Worm (Caenorhabditis elegans) whole organism, L4 larva: ENCODE measurements around the gene serp-1.2.

Source experiments
- D1046.2 ChIP-seq: fragments of 200-800 bp; sonication (Bioruptor generic); IDR thresholded peaks from 2 replicates; pipeline ENCODE4 v1.3.6; 2022; ENCODE audit warnings: missing genetic modification characterization, missing compliant biosample characterization
- F37D6.2 ChIP-seq: sonication (generic microtip); optimal IDR thresholded peaks from 2 replicates; lab custom pipeline; 2016; ENCODE audit warnings: mild to moderate bottlenecking, missing genetic modification characterization, missing compliant biosample characterization
- R02D3.7 ChIP-seq: fragments of 150-350 bp; sonication (generic microtip); optimal IDR thresholded peaks from 3 replicates; lab custom pipeline; 2014; ENCODE audit warnings: missing biosample characterization, missing genetic modification characterization
- T20F7.1 ChIP-seq: fragments of 200-800 bp; sonication (Bioruptor generic); optimal IDR thresholded peaks from 2 replicates; lab custom pipeline; 2018; ENCODE audit warnings: mild to moderate bottlenecking, missing genetic modification characterization, missing compliant biosample characterization
- Y48G9A.11 ChIP-seq: fragments of 200-800 bp; sonication (Bioruptor generic); IDR thresholded peaks from 2 replicates; pipeline ENCODE4 v1.3.6; 2022; ENCODE audit warnings: missing genetic modification reagents, missing genetic modification characterization, missing compliant biosample characterization
- Y5F2A.4 ChIP-seq: fragments of 200-800 bp; sonication (Bioruptor generic); optimal IDR thresholded peaks from 2 replicates; lab custom pipeline; 2018; ENCODE audit warnings: mild to moderate bottlenecking, missing genetic modification characterization, missing compliant biosample characterization
- Y75B8A.6 ChIP-seq: fragments of 200-800 bp; sonication (Bioruptor generic); IDR thresholded peaks from 2 replicates; pipeline ENCODE4 v1.3.6; 2022; ENCODE audit warnings: missing genetic modification reagents, missing genetic modification characterization, missing compliant biosample characterization
- aly-2 ChIP-seq: sonication (generic microtip); optimal IDR thresholded peaks from 2 replicates; lab custom pipeline; 2018; ENCODE audit warnings: missing biosample characterization, missing genetic modification characterization
- ama-1 ChIP-seq: fragments of 150-350 bp; optimal IDR thresholded peaks from 2 replicates; lab custom pipeline; 2014; ENCODE audit warnings: inconsistent platforms, mixed read lengths
- arid-1 ChIP-seq: fragments of 200-800 bp; sonication (Bioruptor generic); conservative IDR thresholded peaks from 2 replicates; pipeline ENCODE4 v1.3.6; 2022; ENCODE audit warnings: missing genetic modification reagents, missing genetic modification characterization, missing compliant biosample characterization
- attf-4 ChIP-seq: sonication (generic microtip); optimal IDR thresholded peaks from 3 replicates; lab custom pipeline; 2017; ENCODE audit warnings: missing biosample characterization, missing genetic modification characterization
- ceh-20 ChIP-seq: fragments of 200-800 bp; sonication (Bioruptor generic); IDR thresholded peaks from 2 replicates; pipeline ENCODE4 v1.3.6; 2022; ENCODE audit warnings: missing genetic modification reagents, missing genetic modification characterization, missing compliant biosample characterization
- ceh-82 ChIP-seq: sonication (generic microtip); optimal IDR thresholded peaks from 2 replicates; lab custom pipeline; 2017; ENCODE audit warnings: missing biosample characterization, missing genetic modification characterization
- ces-1 ChIP-seq: fragments of 150-350 bp; sonication (generic microtip); optimal IDR thresholded peaks from 4 replicates; lab custom pipeline; 2014; ENCODE audit warnings: missing biosample characterization, missing genetic modification reagents, missing genetic modification characterization
- daf-16 ChIP-seq, 3 experiments: sonication (generic microtip); optimal IDR thresholded peaks; 2 replicates each; lab custom pipeline; 2016 to 2017; ENCODE audit warnings: missing genetic modification characterization in 3 of 3, missing genetic modification reagents in 3 of 3, mild to moderate bottlenecking in 2 of 3, missing compliant biosample characterization in 2 of 3, missing biosample characterization in 1 of 3, moderate library complexity in 1 of 3
- daf-19 ChIP-seq: fragments of 200-800 bp; sonication (Bioruptor generic); conservative IDR thresholded peaks from 2 replicates; pipeline ENCODE4 v1.3.6; 2022; ENCODE audit warnings: missing genetic modification characterization, missing compliant biosample characterization
- daf-8 ChIP-seq: fragments of 200-800 bp; sonication (Bioruptor generic); IDR thresholded peaks from 2 replicates; pipeline ENCODE4 v1.3.6; 2022; ENCODE audit warnings: missing genetic modification characterization, missing compliant biosample characterization
- dmd-6 ChIP-seq: fragments of 200-800 bp; sonication (Bioruptor generic); IDR thresholded peaks from 2 replicates; pipeline ENCODE4 v1.3.6; 2022; ENCODE audit warnings: missing genetic modification reagents, missing genetic modification characterization, missing compliant biosample characterization
- dve-1 ChIP-seq: sonication (generic microtip); optimal IDR thresholded peaks from 2 replicates; lab custom pipeline; 2017; ENCODE audit warnings: antibody characterized with exemption, mild to moderate bottlenecking, missing genetic modification characterization, missing compliant biosample characterization; ENCODE audit not compliant: insufficient read depth
- hif-1 ChIP-seq, 2 experiments: sonication (generic microtip); optimal IDR thresholded peaks; 2 replicates each; lab custom pipeline; 2016 to 2017; ENCODE audit warnings: missing compliant biosample characterization in 2 of 2, missing genetic modification characterization in 2 of 2, missing genetic modification reagents in 2 of 2, missing genotype in 2 of 2, mild to moderate bottlenecking in 1 of 2
- hlh-11 ChIP-seq: fragments of 200-800 bp; sonication (Bioruptor generic); optimal IDR thresholded peaks from 2 replicates; lab custom pipeline; 2018; ENCODE audit warnings: mild to moderate bottlenecking, missing genetic modification characterization, missing compliant biosample characterization
- hlh-30 ChIP-seq: sonication (generic microtip); optimal IDR thresholded peaks from 2 replicates; lab custom pipeline; 2017; ENCODE audit warnings: antibody characterized with exemption, mild to moderate bottlenecking, missing genetic modification characterization, missing compliant biosample characterization; ENCODE audit not compliant: insufficient read depth
- hmg-1.1 ChIP-seq: fragments of 200-800 bp; sonication (Bioruptor generic); IDR thresholded peaks from 2 replicates; pipeline ENCODE4 v1.3.6; 2022; ENCODE audit warnings: missing genetic modification reagents, missing genetic modification characterization, missing compliant biosample characterization
- lin-15B ChIP-seq: fragments of 150-350 bp; sonication (generic microtip); optimal IDR thresholded peaks from 3 replicates; lab custom pipeline; 2014; ENCODE audit warnings: missing biosample characterization, missing genetic modification characterization
- lsy-2 ChIP-seq, 2 experiments: fragments of 150-350 bp in 1 of 2; sonication (generic microtip) in 1 of 2; optimal IDR thresholded peaks; 2 replicates each; lab custom pipeline; 2014 to 2017; ENCODE audit warnings: missing biosample characterization in 2 of 2, missing genetic modification characterization in 2 of 2
- madf-9 ChIP-seq: fragments of 200-800 bp; sonication (Bioruptor generic); conservative IDR thresholded peaks from 2 replicates; pipeline ENCODE4 v1.3.6; 2022; ENCODE audit warnings: missing genetic modification reagents, missing genetic modification characterization, missing compliant biosample characterization
- mdl-1 ChIP-seq, 2 experiments: fragments of 150-350 bp in 1 of 2; sonication (generic microtip) in 1 of 2; optimal IDR thresholded peaks; 2 replicates each; lab custom pipeline; 2014 to 2017; ENCODE audit warnings: missing biosample characterization in 2 of 2, missing genetic modification characterization in 2 of 2
- mep-1 ChIP-seq: fragments of 150-350 bp; sonication (generic microtip); optimal IDR thresholded peaks from 3 replicates; lab custom pipeline; 2014; ENCODE audit warnings: missing biosample characterization, missing genetic modification characterization
- mxl-3 ChIP-seq: fragments of 200-800 bp; sonication (Bioruptor generic); optimal IDR thresholded peaks from 2 replicates; lab custom pipeline; 2018; ENCODE audit warnings: mild to moderate bottlenecking, missing genetic modification characterization, missing compliant biosample characterization
- nhr-102 ChIP-seq: sonication (generic microtip); optimal IDR thresholded peaks from 2 replicates; lab custom pipeline; 2016; ENCODE audit warnings: mild to moderate bottlenecking, missing genetic modification characterization, moderate library complexity, missing compliant biosample characterization
- nhr-11 ChIP-seq: fragments of 150-350 bp; optimal IDR thresholded peaks from 2 replicates; lab custom pipeline; 2014; ENCODE audit warnings: missing biosample characterization, missing genetic modification characterization
- nhr-111 ChIP-seq: fragments of 200-800 bp; sonication (Bioruptor generic); optimal IDR thresholded peaks from 2 replicates; lab custom pipeline; 2018; ENCODE audit warnings: mild to moderate bottlenecking, missing genetic modification characterization, missing compliant biosample characterization
- nhr-28 ChIP-seq: fragments of 150-350 bp; optimal IDR thresholded peaks from 2 replicates; lab custom pipeline; 2014; ENCODE audit warnings: missing biosample characterization, missing genetic modification characterization
- nhr-48 ChIP-seq: sonication (generic microtip); optimal IDR thresholded peaks from 2 replicates; lab custom pipeline; 2016; ENCODE audit warnings: mild to moderate bottlenecking, missing genetic modification characterization, missing compliant biosample characterization
- nhr-77 ChIP-seq: fragments of 150-350 bp; optimal IDR thresholded peaks from 2 replicates; lab custom pipeline; 2014; ENCODE audit warnings: missing biosample characterization, missing genetic modification characterization
- php-3 ChIP-seq: fragments of 200-800 bp; sonication (Bioruptor generic); IDR thresholded peaks from 2 replicates; pipeline ENCODE4 v1.3.6; 2022; ENCODE audit warnings: missing genetic modification reagents, missing genetic modification characterization, missing compliant biosample characterization
- set-16 ChIP-seq: fragments of 200-800 bp; sonication (Bioruptor generic); IDR thresholded peaks from 2 replicates; pipeline ENCODE4 v1.3.6; 2022; ENCODE audit warnings: missing genetic modification reagents, missing genetic modification characterization, missing compliant biosample characterization
- skn-1 ChIP-seq: fragments of 150-350 bp; optimal IDR thresholded peaks from 2 replicates; lab custom pipeline; 2014; ENCODE audit warnings: missing biosample characterization, missing genetic modification characterization
- snpc-4 ChIP-seq: fragments of 150-350 bp; optimal IDR thresholded peaks from 2 replicates; lab custom pipeline; 2014; ENCODE audit warnings: missing biosample characterization, missing genetic modification characterization
- spr-1 ChIP-seq: sonication (generic microtip); optimal IDR thresholded peaks from 2 replicates; lab custom pipeline; 2016; ENCODE audit warnings: mild to moderate bottlenecking, missing genetic modification characterization, missing compliant biosample characterization
- tra-1 ChIP-seq: fragments of 200-800 bp; sonication (Bioruptor generic); IDR thresholded peaks from 2 replicates; pipeline ENCODE4 v1.3.6; 2022; ENCODE audit warnings: missing genetic modification reagents, missing genetic modification characterization, missing compliant biosample characterization
- unc-62 ChIP-seq, 3 experiments: fragments of 150-350 bp in 1 of 3; sonication (generic microtip); optimal IDR thresholded peaks in 2 of 3; peaks in 1 of 3; 1 replicate in 1 of 3; 2 replicates in 2 of 3; lab custom pipeline; 2014 to 2017; ENCODE audit warnings: missing biosample characterization in 3 of 3, missing genetic modification characterization in 3 of 3, missing genetic modification reagents in 3 of 3, missing genotype in 1 of 3
- vab-7 ChIP-seq: fragments of 200-800 bp; sonication (Bioruptor generic); IDR thresholded peaks from 2 replicates; pipeline ENCODE4 v1.3.6; 2022; ENCODE audit warnings: missing genetic modification reagents, missing genetic modification characterization, missing compliant biosample characterization
- zip-11 ChIP-seq: fragments of 200-800 bp; sonication (Bioruptor generic); IDR thresholded peaks from 2 replicates; pipeline ENCODE4 v1.3.6; 2022; ENCODE audit warnings: missing genetic modification characterization, missing compliant biosample characterization

The serp-1.2 gene

DNA sequence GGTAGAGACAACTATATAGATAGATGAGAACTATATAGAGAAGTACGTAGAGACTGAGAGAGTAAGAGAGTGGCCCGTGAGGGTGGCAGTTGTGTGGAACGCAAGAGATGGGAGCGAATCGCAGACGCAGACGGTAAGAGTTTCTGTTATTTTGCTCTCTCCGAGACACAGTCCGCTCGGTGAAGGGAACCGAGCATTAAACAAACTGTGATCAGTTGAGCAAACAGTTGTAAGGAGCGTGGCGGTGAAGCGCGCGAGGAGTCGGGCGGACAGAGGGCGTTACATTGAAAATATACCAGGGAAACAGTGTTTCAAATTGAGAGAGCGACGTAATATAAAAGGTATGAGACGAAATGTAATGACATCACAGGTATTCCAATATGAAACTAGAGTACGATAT lies 4.0 kb downstream of the serp-1.2 start (continued):
- TF ChIP-seq mep-1 (tag; lab: Kevin White, UChicago) (peak; percentile 41), F37D6.2 (tag; lab: Kevin White, UChicago) (no peak), set-16 (GFP tag; lab: Robert Waterston, UW) (peak; percentile 55), ceh-82 (tag; lab: Kevin White, UChicago) (no peak), ceh-20 (GFP tag; lab: Robert Waterston, UW) (no peak), lsy-2 (tag; optimal IDR thresholded peaks at IDR 0.05; lab: Kevin White, UChicago) (peak in 1 of 2 experiments; percentile 34), Y5F2A.4 (no peak), R02D3.7 (tag; lab: Kevin White, UChicago) (no peak), spr-1 (tag; lab: Kevin White, UChicago) (peak; percentile 48), lin-15B (no peak), aly-2 (tag; lab: Kevin White, UChicago) (no peak), hif-1 (tag; optimal IDR thresholded peaks at IDR 0.05; lab: Kevin White, UChicago) (peak in 1 of 2 experiments; percentile 61), zip-11 (GFP tag; lab: Robert Waterston, UW) (no peak), ama-1 (lab: Kevin White, UChicago) (no peak), tra-1 (GFP tag; lab: Robert Waterston, UW) (peak; percentile 63; the same call in 1 of the 2 replicates)

DNA sequence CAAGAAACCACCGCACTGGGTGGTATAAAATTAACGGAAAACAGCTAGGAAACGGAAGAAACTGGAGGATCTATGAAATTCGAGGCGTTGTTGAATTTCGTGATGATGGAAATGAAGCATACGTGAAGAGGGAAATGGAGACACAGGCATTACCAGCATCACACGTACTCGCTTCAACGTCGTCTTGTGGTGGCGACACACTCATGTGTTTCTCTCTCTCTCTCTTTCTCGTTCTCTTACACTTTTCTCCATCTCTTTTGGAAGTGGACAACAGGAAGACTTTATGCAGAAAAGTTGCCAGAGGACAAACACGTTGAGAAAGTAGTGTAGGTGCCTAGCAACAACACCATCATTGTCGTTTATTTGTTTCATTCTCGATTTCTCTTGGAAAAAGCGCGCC lies 7.0 kb downstream of the serp-1.2 start:
- TF ChIP-seq nhr-28 (peak; percentile 41), hlh-11 (peak; percentile 25), D1046.2 (GFP tag; lab: Robert Waterston, UW) (no peak), dve-1 (tag; lab: Kevin White, UChicago) (no peak), lsy-2 (tag; optimal IDR thresholded peaks at IDR 0.05; lab: Kevin White, UChicago) (peak in 1 of 2 experiments; percentile 38), hmg-1.1 (GFP tag; lab: Robert Waterston, UW) (0 out of 2 replicates have a peak, but pooled peaks have one; percentile 15), mep-1 (tag; lab: Kevin White, UChicago) (peak; percentile 5), dmd-6 (GFP tag; lab: Robert Waterston, UW) (0 out of 2 replicates have a peak, but pooled peaks have one; percentile 10), mxl-3 (GFP tag; lab: Kevin White, UChicago) (peak; percentile 81), nhr-77 (tag; lab: Kevin White, UChicago) (peak; percentile 19), nhr-11 (peak; percentile 22), mdl-1 (tag; optimal IDR thresholded peaks at IDR 0.05; lab: Kevin White, UChicago) (peak in 1 of 2 experiments; percentile 72), hlh-30 (tag; lab: Kevin White, UChicago) (peak; percentile 95), daf-16 (GFP tag; optimal IDR thresholded peaks at IDR 0.05; lab: Kevin White, UChicago) (no peak), daf-16 (tag; optimal IDR thresholded peaks at IDR 0.05; lab: Kevin White, UChicago) (peak; percentile 13), nhr-111 (GFP tag; lab: Kevin White, UChicago) (no peak)
- TF ChIP-seq, all 104 proteins: peak for 12

DNA sequence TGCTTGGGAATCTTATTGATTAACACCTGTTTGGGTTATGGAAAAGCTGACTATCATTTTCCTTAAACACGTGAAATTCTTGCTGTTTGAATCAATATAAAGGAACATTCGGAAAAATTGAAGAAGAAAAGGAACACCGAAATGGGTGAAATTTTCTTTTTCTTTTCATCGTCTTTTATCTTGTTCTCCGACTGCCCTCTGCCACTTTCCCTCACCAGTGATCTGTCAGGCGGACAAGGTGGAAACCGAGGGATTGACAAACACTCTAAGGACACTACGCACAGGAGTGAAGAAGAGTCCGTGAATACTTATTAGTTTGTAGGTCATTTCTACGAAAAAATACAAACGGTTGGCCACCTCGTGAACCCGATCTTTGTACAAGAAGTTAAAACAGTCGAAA lies 7.8 kb downstream of the serp-1.2 start:
- TF ChIP-seq T20F7.1 (GFP tag; lab: Kevin White, UChicago): no peak
- peak; percentile 9 for TF ChIP-seq hlh-11
- TF ChIP-seq hlh-30 (tag; lab: Kevin White, UChicago): peak; percentile 17
- TF ChIP-seq nhr-28: no peak

DNA sequence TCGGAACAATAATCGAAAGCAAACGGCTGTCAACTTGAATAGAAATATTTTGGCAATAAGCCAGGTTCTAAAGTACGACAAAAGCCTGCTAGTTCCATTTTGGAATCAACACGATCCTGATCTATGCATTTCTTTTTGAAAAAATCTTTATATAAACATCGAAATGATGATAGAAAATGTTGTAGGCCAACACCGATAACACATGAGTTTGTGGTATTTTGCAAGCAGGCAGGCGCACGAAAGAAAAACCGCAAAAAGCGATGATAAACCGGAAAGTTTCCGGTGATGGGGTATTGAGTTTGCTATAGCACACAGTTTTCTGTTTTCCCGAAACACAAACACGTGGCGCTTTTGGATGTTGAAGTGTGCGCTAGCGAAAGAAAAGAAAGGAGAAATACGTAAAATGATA lies 8.6 kb downstream of the serp-1.2 start:
- TF ChIP-seq daf-19 (GFP tag; lab: Robert Waterston, UW) (no peak), Y75B8A.6 (GFP tag; lab: Robert Waterston, UW) (no peak), mep-1 (tag; lab: Kevin White, UChicago) (no peak), php-3 (no peak), Y48G9A.11 (GFP tag; lab: Robert Waterston, UW) (no peak), nhr-48 (tag; lab: Kevin White, UChicago) (no peak), vab-7 (GFP tag; lab: Robert Waterston, UW) (no peak), arid-1 (GFP tag; lab: Robert Waterston, UW) (no peak), hlh-30 (tag; lab: Kevin White, UChicago) (peak; percentile 67), nhr-11 (no peak), attf-4 (no peak), T20F7.1 (GFP tag; lab: Kevin White, UChicago) (no peak), nhr-111 (GFP tag; lab: Kevin White, UChicago) (no peak), unc-62 (GFP tag; optimal IDR thresholded peaks at IDR 0.05 in 1 of 2; lab: Kevin White, UChicago) (no peak), unc-62 (tag; optimal IDR thresholded peaks at IDR 0.05; lab: Kevin White, UChicago) (no peak), ces-1 (GFP tag; lab: Kevin White, UChicago) (no peak), nhr-102 (no peak), skn-1 (tag; lab: Kevin White, UChicago) (no peak), snpc-4 (no peak), R02D3.7 (tag; lab: Kevin White, UChicago) (no peak), madf-9 (GFP tag; lab: Robert Waterston, UW) (no peak), daf-8 (GFP tag; lab: Robert Waterston, UW) (no peak)
